Worm (Caenorhabditis elegans): ENCODE results near the gene srbc-43.

The srbc-43 gene

ce11 chrV:12792752-12793151, 2.4 kb upstream of the srbc-43 start, which contains the start of gene ugt-5:
TSS of gene ugt-5 (minus strand) at chrV:12792965.
- TF ChIP-seq skn-1 (tag; optimal IDR thresholded peaks at IDR 0.05) = peak; percentile 68
- TF ChIP-seq aly-2 (tag; optimal IDR thresholded peaks at IDR 0.05) = no peak
- peak; percentile 86 for TF ChIP-seq pqm-1 (tag; optimal IDR thresholded peaks at IDR 0.05)
- no peak for TF ChIP-seq ZK546.5 (tag; optimal IDR thresholded peaks at IDR 0.05)
- no peak for TF ChIP-seq unc-39 (tag; optimal IDR thresholded peaks at IDR 0.05)
- no peak for TF ChIP-seq jun-1 (tag; optimal IDR thresholded peaks at IDR 0.05)
- TF ChIP-seq ceh-9 (tag; optimal IDR thresholded peaks at IDR 0.05) = no peak
- no peak for TF ChIP-seq zag-1 (tag; optimal IDR thresholded peaks at IDR 0.05)
- TF ChIP-seq fkh-2 (tag; optimal IDR thresholded peaks at IDR 0.05) = no peak
- no peak for TF ChIP-seq lin-15B (tag; optimal IDR thresholded peaks at IDR 0.05)
- TF ChIP-seq elt-2 (tag; optimal IDR thresholded peaks at IDR 0.05) = peak; percentile 52
- TF ChIP-seq ceh-16 (tag; optimal IDR thresholded peaks at IDR 0.05) = no peak
- no peak for TF ChIP-seq mml-1 (tag; optimal IDR thresholded peaks at IDR 0.05)
- no peak for TF ChIP-seq nhr-25 (tag; optimal IDR thresholded peaks at IDR 0.05)
- no peak for TF ChIP-seq daf-12 (tag; optimal IDR thresholded peaks at IDR 0.05)
- no peak for TF ChIP-seq nhr-11 (tag; optimal IDR thresholded peaks at IDR 0.05)
- no peak for TF ChIP-seq lin-39 (tag; optimal IDR thresholded peaks at IDR 0.05)
- TF ChIP-seq nhr-237 (tag; optimal IDR thresholded peaks at IDR 0.05) = no peak
- TF ChIP-seq snpc-4 (tag; optimal IDR thresholded peaks at IDR 0.05) = no peak

- TF ChIP-seq nhr-67 (tag; optimal IDR thresholded peaks at IDR 0.05) = no peak
- no peak for TF ChIP-seq eor-1 (tag; optimal IDR thresholded peaks at IDR 0.05)
Measured at ce11 chrV:12788451-12788850, 1.9 kb downstream of the srbc-43 start, which contains the start of gene srbc-44. TSS of gene srbc-44 (minus strand) at chrV:12788551.

ce11 chrV:12787026-12787425, 3.3 kb downstream of the srbc-43 start, which contains the start of gene fkb-4:
TSS of gene fkb-4 (minus strand) at chrV:12787126.
- TF ChIP-seq unc-39 (tag; optimal IDR thresholded peaks at IDR 0.05) (no peak), nhr-25 (tag; optimal IDR thresholded peaks at IDR 0.05) (peak; percentile 44)

ce11 chrV:12786340-12786739, 4.0 kb downstream of the srbc-43 start:
- TF ChIP-seq fkh-2 (tag; optimal IDR thresholded peaks at IDR 0.05) (no peak), pqm-1 (tag; optimal IDR thresholded peaks at IDR 0.05) (no peak), unc-62 (GFP tag; optimal IDR thresholded peaks at IDR 0.05) (no peak), ztf-4 (tag; optimal IDR thresholded peaks at IDR 0.05) (no peak), nhr-23 (tag; optimal IDR thresholded peaks at IDR 0.05) (no peak), ztf-11 (tag; optimal IDR thresholded peaks at IDR 0.05) (no peak), nhr-237 (tag; optimal IDR thresholded peaks at IDR 0.05) (no peak), zag-1 (tag; optimal IDR thresholded peaks at IDR 0.05) (no peak)

ce11 chrV:12784861-12785260, 5.5 kb downstream of the srbc-43 start, which contains the start of gene sre-20:
TSS of gene sre-20 (minus strand) at chrV:12784961.
- TF ChIP-seq nhr-237 (tag; optimal IDR thresholded peaks at IDR 0.05) (no peak), lin-39 (tag; optimal IDR thresholded peaks at IDR 0.05) (no peak), nhr-28 (tag; optimal IDR thresholded peaks at IDR 0.05) (no peak), ztf-4 (tag; optimal IDR thresholded peaks at IDR 0.05) (no peak)

- TF ChIP-seq nhr-23 (tag; optimal IDR thresholded peaks at IDR 0.05) (no peak), nhr-43 (tag; optimal IDR thresholded peaks at IDR 0.05; ENCODE audit: poor library complexity, severe bottlenecking) (peak; percentile 29), fkh-10 (GFP tag; optimal IDR thresholded peaks at IDR 0.05) (no peak), nhr-11 (tag; optimal IDR thresholded peaks at IDR 0.05) (no peak), egl-27 (tag; optimal IDR thresholded peaks at IDR 0.05) (no peak), pha-4 (tag; optimal IDR thresholded peaks at IDR 0.05) (peak; percentile 33), pqm-1 (tag; optimal IDR thresholded peaks at IDR 0.05) (peak; percentile 7), lsy-12 (tag; optimal IDR thresholded peaks at IDR 0.05) (peak; percentile 57), hmg-11 (tag; optimal IDR thresholded peaks at IDR 0.05) (peak; percentile 64), nfya-1 (tag; optimal IDR thresholded peaks at IDR 0.05; ENCODE audit: insufficient read depth) (peak; percentile 49), lin-39 (tag; optimal IDR thresholded peaks at IDR 0.05) (peak; percentile 1), tbx-2 (tag; optimal IDR thresholded peaks at IDR 0.05) (peak; percentile 22), ceh-82 (tag; optimal IDR thresholded peaks at IDR 0.05) (peak; percentile 35), elt-2 (tag; optimal IDR thresholded peaks at IDR 0.05) (peak; percentile 28), ama-1 (optimal IDR thresholded peaks at IDR 0.05) (no peak), mdl-1 (tag; optimal IDR thresholded peaks at IDR 0.05) (no peak), ZK546.5 (tag; optimal IDR thresholded peaks at IDR 0.05) (no peak), zag-1 (tag; optimal IDR thresholded peaks at IDR 0.05) (no peak)
Measured at ce11 chrV:12780248-12780647, 10.1 kb downstream of the srbc-43 start.
